Fruit fly (Drosophila melanogaster): Measurements from ENCODE around the gene CG16800.

- TF ChIP-seq CG8478 (optimal IDR thresholded peaks at IDR 0.05) (no peak), kay (GFP tag; optimal IDR thresholded peaks at IDR 0.05) (no peak), jigr1 (GFP tag; IDR thresholded peaks at IDR 0.05) (no peak), pnt (GFP tag; optimal IDR thresholded peaks at IDR 0.05) (no peak), CG2712 (tag; optimal IDR thresholded peaks at IDR 0.05) (no peak), h (optimal IDR thresholded peaks at IDR 0.05) (no peak), H2.0 (GFP tag; IDR thresholded peaks at IDR 0.05) (no peak), CG31388 (GFP tag; optimal IDR thresholded peaks at IDR 0.05) (no peak), CG42726 (GFP tag; IDR thresholded peaks at IDR 0.05; ENCODE audit: partially characterized antibody) (no peak)
Measured at dm6 chr2L:12920791-12921190, 45.6 kb upstream of the CG16800 start, which contains the start of gene ACXA.
